Fruit fly (Drosophila melanogaster): ENCODE results near the gene CG46466.

DNA sequence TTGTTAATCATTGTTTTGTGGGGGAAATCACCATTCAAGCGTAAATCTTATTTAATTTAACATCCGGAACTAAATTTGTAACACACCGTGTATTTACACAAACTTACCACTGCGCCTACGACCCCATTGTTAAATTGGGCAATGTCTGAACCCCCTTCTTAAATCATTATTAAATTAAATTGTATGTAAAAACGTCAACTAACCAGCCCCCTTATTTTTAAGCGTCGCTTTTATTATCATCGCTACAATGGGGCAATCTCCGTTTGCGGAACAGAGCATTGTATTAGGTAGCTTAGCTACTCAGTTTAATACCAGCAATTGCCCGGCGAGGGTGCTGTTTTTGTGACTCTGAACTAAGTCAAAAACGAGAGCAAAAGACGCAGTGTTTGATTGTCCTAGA is 33.5 kb downstream of the CG46466 start, which contains the start of gene Gat:
- TF ChIP-seq usp (GFP tag; optimal IDR thresholded peaks at IDR 0.05) (no peak), gem (tag; optimal IDR thresholded peaks at IDR 0.05) (no peak), ewg (GFP tag; optimal IDR thresholded peaks at IDR 0.05) (no peak), Hr78 (GFP tag; optimal IDR thresholded peaks at IDR 0.05) (no peak), CG32767 (GFP tag; IDR thresholded peaks at IDR 0.05) (no peak), hb (GFP tag; IDR thresholded peaks at IDR 0.05; ENCODE audit: partially characterized antibody) (no peak), dmrt11E (tag; optimal IDR thresholded peaks at IDR 0.05) (no peak), sug (tag; optimal IDR thresholded peaks at IDR 0.05) (no peak), hbn (GFP tag; IDR thresholded peaks at IDR 0.05; ENCODE audit: partially characterized antibody) (no peak), Med (GFP tag) (no peak), CG9932 (GFP tag; IDR thresholded peaks at IDR 0.05) (no peak), CG8089 (GFP tag; optimal IDR thresholded peaks at IDR 0.05) (no peak), Adf1 (GFP tag; IDR thresholded peaks at IDR 0.05) (no peak)

Data from whole organism, embryonic.